Worm (Caenorhabditis elegans) whole organism, mixed stage, embryonic: ENCODE data around the gene sqst-4.
"Not testable (repeated sequence)": the region's sequence is repeated elsewhere in the genome, so short reads cannot be mapped to it uniquely, and the experiment has no call there.

Experiments used
- M03D4.4 ChIP-seq: sonication (generic microtip); optimal IDR thresholded peaks from 2 replicates; lab custom pipeline; 2017; ENCODE audit warnings: mild to moderate bottlenecking, missing genetic modification characterization, missing compliant biosample characterization
- bed-3 ChIP-seq: fragments of 200-800 bp; sonication (Bioruptor generic); optimal IDR thresholded peaks from 3 replicates; lab custom pipeline; 2018; ENCODE audit warnings: mild to moderate bottlenecking, missing genetic modification characterization, moderate library complexity, missing compliant biosample characterization
- blmp-1 ChIP-seq: fragments of 150-350 bp; optimal IDR thresholded peaks from 2 replicates; lab custom pipeline; 2014; ENCODE audit warnings: missing biosample characterization, missing genetic modification characterization
- ceh-39 ChIP-seq: fragments of 150-350 bp; optimal IDR thresholded peaks from 2 replicates; lab custom pipeline; 2014; ENCODE audit warnings: missing biosample characterization, missing genetic modification characterization
- ceh-83 ChIP-seq: fragments of 200-800 bp; sonication (Bioruptor generic); optimal IDR thresholded peaks from 2 replicates; lab custom pipeline; 2018; ENCODE audit warnings: mild to moderate bottlenecking, missing genetic modification characterization, missing compliant biosample characterization
- ces-1 ChIP-seq: fragments of 150-350 bp; optimal IDR thresholded peaks from 2 replicates; lab custom pipeline; 2014; ENCODE audit warnings: missing biosample characterization, missing genetic modification reagents, missing genetic modification characterization
- cnd-1 ChIP-seq: fragments of 200-800 bp; sonication (Bioruptor generic); optimal IDR thresholded peaks from 2 replicates; lab custom pipeline; 2018; ENCODE audit warnings: mild to moderate bottlenecking, missing genetic modification characterization, missing compliant biosample characterization
- elt-1 ChIP-seq: sonication (generic microtip); optimal IDR thresholded peaks from 2 replicates; lab custom pipeline; 2017; ENCODE audit warnings: missing genetic modification characterization, mild to moderate bottlenecking, missing compliant biosample characterization, antibody characterized with exemption, moderate library complexity, borderline replicate concordance; ENCODE audit not compliant: insufficient read depth
- elt-3 ChIP-seq: fragments of 150-350 bp; optimal IDR thresholded peaks from 2 replicates; lab custom pipeline; 2014; ENCODE audit warnings: missing biosample characterization, missing genetic modification characterization
- hlh-1 ChIP-seq: fragments of 150-350 bp; optimal IDR thresholded peaks from 2 replicates; lab custom pipeline; 2014; ENCODE audit warnings: missing biosample characterization, missing genetic modification reagents, missing genetic modification characterization
- lin-13 ChIP-seq: fragments of 150-350 bp; optimal IDR thresholded peaks from 2 replicates; lab custom pipeline; 2014; ENCODE audit warnings: missing biosample characterization, missing genetic modification characterization
- lin-32 ChIP-seq: fragments of 200-800 bp; sonication (Bioruptor generic); optimal IDR thresholded peaks from 2 replicates; lab custom pipeline; 2018; ENCODE audit warnings: mild to moderate bottlenecking, missing genetic modification characterization, missing compliant biosample characterization
- lsy-2 ChIP-seq: fragments of 150-350 bp; optimal IDR thresholded peaks from 2 replicates; lab custom pipeline; 2014; ENCODE audit warnings: missing biosample characterization, missing genetic modification characterization
- mab-5 ChIP-seq: fragments of 150-350 bp; optimal IDR thresholded peaks from 2 replicates; lab custom pipeline; 2014; ENCODE audit warnings: missing biosample characterization, missing genetic modification characterization
- mep-1 ChIP-seq: fragments of 150-350 bp; optimal IDR thresholded peaks from 2 replicates; lab custom pipeline; 2017; ENCODE audit warnings: missing biosample characterization, missing genetic modification reagents, missing genetic modification characterization, inconsistent platforms
- mls-2 ChIP-seq: sonication (generic microtip); optimal IDR thresholded peaks from 2 replicates; lab custom pipeline; 2016; ENCODE audit warnings: mild to moderate bottlenecking, missing genetic modification characterization, moderate library complexity, missing compliant biosample characterization
- nhr-12 ChIP-seq: fragments of 150-350 bp; optimal IDR thresholded peaks from 2 replicates; lab custom pipeline; 2014; ENCODE audit warnings: missing biosample characterization, missing genetic modification characterization
- nhr-2 ChIP-seq: fragments of 150-350 bp; optimal IDR thresholded peaks from 2 replicates; lab custom pipeline; 2014; ENCODE audit warnings: missing biosample characterization, missing genetic modification characterization
- nhr-237 ChIP-seq: fragments of 150-350 bp; optimal IDR thresholded peaks from 2 replicates; lab custom pipeline; 2014; ENCODE audit warnings: missing biosample characterization, missing genetic modification characterization
- nhr-28 ChIP-seq: fragments of 150-350 bp; optimal IDR thresholded peaks from 2 replicates; lab custom pipeline; 2014; ENCODE audit warnings: missing biosample characterization, missing genetic modification characterization
- nhr-76 ChIP-seq: sonication (generic microtip); optimal IDR thresholded peaks from 2 replicates; lab custom pipeline; 2017; ENCODE audit warnings: missing biosample characterization, missing genetic modification characterization
- snpc-4 ChIP-seq: fragments of 150-350 bp; optimal IDR thresholded peaks from 2 replicates; lab custom pipeline; 2014; ENCODE audit warnings: missing biosample characterization, missing genetic modification characterization
- sptf-1 ChIP-seq: sonication (generic microtip); optimal IDR thresholded peaks from 2 replicates; lab custom pipeline; 2017; ENCODE audit warnings: mild to moderate bottlenecking, missing genetic modification characterization, moderate library complexity, missing compliant biosample characterization
- tbx-8 ChIP-seq: fragments of 200-800 bp; sonication (Bioruptor generic); optimal IDR thresholded peaks from 2 replicates; lab custom pipeline; 2018; ENCODE audit warnings: mild to moderate bottlenecking, missing genetic modification characterization, moderate library complexity, missing compliant biosample characterization
- unc-120 ChIP-seq: sonication (generic microtip); optimal IDR thresholded peaks from 2 replicates; lab custom pipeline; 2017; ENCODE audit warnings: missing genetic modification characterization, missing compliant biosample characterization; ENCODE audit not compliant: poor library complexity, severe bottlenecking
- unc-39 ChIP-seq: fragments of 150-350 bp; optimal IDR thresholded peaks from 2 replicates; lab custom pipeline; 2014; ENCODE audit warnings: missing biosample characterization, missing genetic modification characterization
- zip-8 ChIP-seq: fragments of 150-350 bp; optimal IDR thresholded peaks from 2 replicates; lab custom pipeline; 2014; ENCODE audit warnings: missing biosample characterization, missing genetic modification characterization
- ztf-11 ChIP-seq: fragments of 150-350 bp; optimal IDR thresholded peaks from 2 replicates; lab custom pipeline; 2014; ENCODE audit warnings: missing biosample characterization, missing genetic modification characterization

sqst-4 gene

ce11 chrV:16506650-16507049 is 18.4 kb downstream of the sqst-4 start:
- TF ChIP-seq nhr-28 (tag; lab: Kevin White, UChicago) (no peak), elt-1 (tag; lab: Kevin White, UChicago) (no peak), elt-3 (tag; lab: Kevin White, UChicago) (no peak), bed-3 (GFP tag; lab: Kevin White, UChicago) (no peak)

ce11 chrV:16508667-16509066 is 20.4 kb downstream of the sqst-4 start, which contains the start of gene srr-3:
Gene srr-3 (minus strand): TSS chrV:16508767.
- no peak for TF ChIP-seq nhr-76
- no peak for TF ChIP-seq nhr-237 (tag; lab: Kevin White, UChicago)
- no peak for TF ChIP-seq ceh-39 (tag; lab: Kevin White, UChicago)
- TF ChIP-seq lsy-2 (tag; lab: Kevin White, UChicago), result no peak
- no peak for TF ChIP-seq zip-8 (tag; lab: Kevin White, UChicago)
- no peak for TF ChIP-seq unc-120
- no peak for TF ChIP-seq tbx-8 (GFP tag; lab: Kevin White, UChicago)

ce11 chrV:16515140-16515539 is 26.9 kb downstream of the sqst-4 start, which contains the start of gene F36D3.5:
Gene F36D3.5 (minus strand): TSS chrV:16515240.
- not testable (repeated sequence) for TF ChIP-seq nhr-12 (tag; lab: Kevin White, UChicago); snpc-4 (tag; lab: Kevin White, UChicago); sptf-1

ce11 chrV:16517619-16518018 is 29.3 kb downstream of the sqst-4 start, which contains the start of gene F36D3.4:
Gene F36D3.4 (minus strand): TSS chrV:16517719.
- TF ChIP-seq ces-1 (GFP tag; lab: Kevin White, UChicago) (no peak), nhr-12 (tag; lab: Kevin White, UChicago) (no peak), lin-13 (no peak), ceh-83 (GFP tag; lab: Kevin White, UChicago) (no peak), nhr-28 (tag; lab: Kevin White, UChicago) (no peak), lin-32 (GFP tag; lab: Kevin White, UChicago) (no peak), sptf-1 (no peak), hlh-1 (tag; lab: Kevin White, UChicago) (no peak), nhr-2 (no peak), M03D4.4 (tag; lab: Kevin White, UChicago) (no peak), cnd-1 (no peak), unc-39 (tag; lab: Kevin White, UChicago) (no peak), lsy-2 (tag; lab: Kevin White, UChicago) (no peak), mls-2 (tag; lab: Kevin White, UChicago) (no peak), zip-8 (tag; lab: Kevin White, UChicago) (no peak), nhr-237 (tag; lab: Kevin White, UChicago) (no peak), elt-3 (tag; lab: Kevin White, UChicago) (no peak), unc-120 (no peak), ceh-39 (tag; lab: Kevin White, UChicago) (no peak)

ce11 chrV:16522242-16522641 is 34.0 kb downstream of the sqst-4 start, which contains the start of gene srw-34:
Gene srw-34 (minus strand): TSS chrV:16522342.
- TF ChIP-seq nhr-28 (tag; lab: Kevin White, UChicago) (no peak), lsy-2 (tag; lab: Kevin White, UChicago) (no peak), blmp-1 (tag; lab: Kevin White, UChicago) (no peak), ceh-83 (GFP tag; lab: Kevin White, UChicago) (no peak), zip-8 (tag; lab: Kevin White, UChicago) (no peak), nhr-12 (tag; lab: Kevin White, UChicago) (no peak), hlh-1 (tag; lab: Kevin White, UChicago) (no peak), nhr-237 (tag; lab: Kevin White, UChicago) (no peak), ztf-11 (tag; lab: Kevin White, UChicago) (no peak)

ce11 chrV:16526858-16527257 is 38.6 kb downstream of the sqst-4 start, which contains the start of gene F36D3.8:
Gene F36D3.8 (plus strand): TSS chrV:16527158.
- no peak for TF ChIP-seq ceh-39 (tag; lab: Kevin White, UChicago)

ce11 chrV:16527796-16528195 is 39.5 kb downstream of the sqst-4 start, which contains the start of gene F36D3.16:
Gene F36D3.16 (plus strand): TSS chrV:16528096.
- TF ChIP-seq mep-1 (tag; lab: Kevin White, UChicago) (no peak), tbx-8 (GFP tag; lab: Kevin White, UChicago) (no peak), ces-1 (GFP tag; lab: Kevin White, UChicago) (no peak), snpc-4 (tag; lab: Kevin White, UChicago) (no peak), ceh-83 (GFP tag; lab: Kevin White, UChicago) (no peak), mls-2 (tag; lab: Kevin White, UChicago) (no peak), unc-39 (tag; lab: Kevin White, UChicago) (no peak), mab-5 (tag; lab: Kevin White, UChicago) (no peak)
- TF ChIP-seq, all 35 proteins: peak for 0
